Fruit fly (Drosophila melanogaster) whole organism, embryonic: Measurements from ENCODE around the gene CG15725.

ENCODE experiments used
- Adf1 ChIP-seq: fragments of 200-800 bp; sonication (Bioruptor generic); IDR thresholded peaks from 2 replicates; pipeline ENCODE4 v1.3.6; 2022; ENCODE audit warnings: missing biosample characterization, missing genetic modification characterization
- CG12071 ChIP-seq: fragments of 200-800 bp; sonication (Bioruptor generic); optimal IDR thresholded peaks from 3 replicates; lab custom pipeline; 2018; ENCODE audit warnings: missing biosample characterization, mild to moderate bottlenecking, missing genetic modification characterization
- CG15479 ChIP-seq: fragments of 200-800 bp; sonication (Bioruptor generic); optimal IDR thresholded peaks from 3 replicates; lab custom pipeline; 2019; ENCODE audit warnings: missing biosample characterization, mild to moderate bottlenecking, missing genetic modification characterization, moderate library complexity
- CG17385 ChIP-seq: fragments of 200-800 bp; sonication (Bioruptor generic); optimal IDR thresholded peaks from 3 replicates; lab custom pipeline; 2018; ENCODE audit warnings: missing biosample characterization, mild to moderate bottlenecking, missing genetic modification characterization
- CG32772 ChIP-seq: fragments of 200-800 bp; sonication (Bioruptor generic); IDR thresholded peaks from 2 replicates; pipeline ENCODE4 v1.3.6; 2022; ENCODE audit warnings: missing biosample characterization, missing genetic modification characterization
- CG3407 ChIP-seq: fragments of 200-800 bp; sonication (Bioruptor generic); optimal IDR thresholded peaks from 2 replicates; lab custom pipeline; 2018; ENCODE audit warnings: missing biosample characterization, mild to moderate bottlenecking, missing genetic modification characterization
- CG4328 ChIP-seq: fragments of 200-800 bp; sonication (Bioruptor generic); optimal IDR thresholded peaks from 3 replicates; lab custom pipeline; 2017; ENCODE audit warnings: missing biosample characterization, missing genetic modification reagents, missing genetic modification characterization
- CG5180 ChIP-seq: fragments of 200-800 bp; sonication (Bioruptor generic); optimal IDR thresholded peaks from 3 replicates; lab custom pipeline; 2017; ENCODE audit warnings: missing biosample characterization, missing genetic modification characterization, mild to moderate bottlenecking, moderate library complexity, missing genetic modification reagents
- CG7786 ChIP-seq: fragments of 200-800 bp; sonication (Bioruptor generic); optimal IDR thresholded peaks from 2 replicates; lab custom pipeline; 2016; ENCODE audit warnings: missing biosample characterization, missing genetic modification characterization
- D ChIP-seq, 2 experiments: fragments of 200-800 bp in 1 of 2; fragments of >200 bp in 1 of 2; sonication (Bioruptor generic) in 1 of 2; optimal IDR thresholded peaks; 2 replicates in 1 of 2; 3 replicates in 1 of 2; lab custom pipeline; 2017; ENCODE audit warnings: mild to moderate bottlenecking in 1 of 2, missing biosample characterization in 1 of 2, missing genetic modification characterization in 1 of 2, missing genetic modification reagents in 1 of 2
- Dll ChIP-seq: fragments of 200-800 bp; sonication (Bioruptor generic); IDR thresholded peaks from 4 replicates; pipeline ENCODE4 v1.3.6; 2022; ENCODE audit warnings: missing biosample characterization, missing genetic modification characterization; ENCODE audit not compliant: partially characterized antibody
- Drgx ChIP-seq: fragments of 200-800 bp; sonication (Bioruptor generic); IDR thresholded peaks from 2 replicates; pipeline ENCODE4 v1.3.6; 2022; ENCODE audit warnings: missing biosample characterization, missing genetic modification characterization
- ERR ChIP-seq: fragments of 200-800 bp; sonication (Bioruptor generic); optimal IDR thresholded peaks from 2 replicates; lab custom pipeline; 2016; ENCODE audit warnings: missing biosample characterization, missing genetic modification characterization
- H2.0 ChIP-seq: fragments of 200-800 bp; sonication (Bioruptor generic); IDR thresholded peaks from 2 replicates; pipeline ENCODE4 v1.3.6; 2022; ENCODE audit warnings: missing biosample characterization, missing genetic modification characterization
- HLH54F ChIP-seq: fragments of 200-800 bp; sonication (Bioruptor generic); optimal IDR thresholded peaks from 3 replicates; lab custom pipeline; 2016; ENCODE audit warnings: missing biosample characterization, missing genetic modification characterization
- Hr78 ChIP-seq, 2 experiments: fragments of 200-800 bp in 1 of 2; fragments of >200 bp in 1 of 2; sonication (Bioruptor generic) in 1 of 2; optimal IDR thresholded peaks; 2 replicates each; lab custom pipeline; 2017 to 2019; ENCODE audit warnings: missing biosample characterization in 2 of 2, missing genetic modification characterization in 2 of 2, mild to moderate bottlenecking in 1 of 2, moderate library complexity in 1 of 2
- Opbp ChIP-seq: fragments of 200-800 bp; sonication (Bioruptor generic); IDR thresholded peaks from 3 replicates; pipeline ENCODE4 v1.3.6; 2022; ENCODE audit warnings: missing biosample characterization, missing genetic modification characterization; ENCODE audit not compliant: partially characterized antibody
- Usf ChIP-seq: fragments of 200-800 bp; sonication (Bioruptor generic); optimal IDR thresholded peaks from 2 replicates; lab custom pipeline; 2017; ENCODE audit warnings: missing genotype, missing biosample characterization, missing genetic modification characterization
- az2 ChIP-seq: fragments of 200-800 bp; sonication (Bioruptor generic); optimal IDR thresholded peaks from 3 replicates; lab custom pipeline; 2016; ENCODE audit warnings: missing biosample characterization, missing genetic modification characterization
- btn ChIP-seq: fragments of 200-800 bp; sonication (Bioruptor generic); optimal IDR thresholded peaks from 2 replicates; lab custom pipeline; 2016; ENCODE audit warnings: missing biosample characterization, missing genetic modification characterization
- cg ChIP-seq: fragments of 200-800 bp; sonication (Bioruptor generic); optimal IDR thresholded peaks from 3 replicates; lab custom pipeline; 2019; ENCODE audit warnings: missing biosample characterization, mild to moderate bottlenecking, missing genetic modification characterization, moderate library complexity
- chinmo ChIP-seq: fragments of 200-800 bp; sonication (Bioruptor generic); IDR thresholded peaks from 4 replicates; pipeline ENCODE4 v1.3.6; 2022; ENCODE audit warnings: missing biosample characterization, missing genetic modification characterization; ENCODE audit not compliant: partially characterized antibody
- chm ChIP-seq: fragments of 200-800 bp; sonication (Bioruptor generic); IDR thresholded peaks from 2 replicates; pipeline ENCODE4 v1.3.6; 2022; ENCODE audit warnings: missing biosample characterization, missing genetic modification characterization
- crc ChIP-seq: fragments of 200-800 bp; sonication (Bioruptor generic); optimal IDR thresholded peaks from 2 replicates; lab custom pipeline; 2016; ENCODE audit warnings: missing biosample characterization, missing genetic modification characterization
- crol ChIP-seq: fragments of 200-800 bp; sonication (Bioruptor generic); IDR thresholded peaks from 2 replicates; pipeline ENCODE4 v1.3.6; 2022; ENCODE audit warnings: missing biosample characterization, missing genetic modification characterization
- ftz-f1 ChIP-seq: fragments of 200-800 bp; sonication (Bioruptor generic); optimal IDR thresholded peaks from 2 replicates; lab custom pipeline; 2016; ENCODE audit warnings: missing biosample characterization, missing genetic modification characterization
- ken ChIP-seq: fragments of 200-800 bp; sonication (Bioruptor generic); IDR thresholded peaks from 3 replicates; pipeline ENCODE4 v1.3.6; 2022; ENCODE audit warnings: missing biosample characterization, missing genetic modification characterization
- lab ChIP-seq: fragments of 200-800 bp; sonication (Bioruptor generic); optimal IDR thresholded peaks from 3 replicates; lab custom pipeline; 2017; ENCODE audit warnings: missing biosample characterization, missing genetic modification characterization, mild to moderate bottlenecking, moderate library complexity, missing genetic modification reagents
- nom ChIP-seq: fragments of 200-800 bp; sonication (Bioruptor generic); optimal IDR thresholded peaks from 2 replicates; lab custom pipeline; 2017; ENCODE audit warnings: missing biosample characterization, missing genetic modification characterization, mild to moderate bottlenecking, moderate library complexity, missing genetic modification reagents
- oc ChIP-seq: fragments of 200-800 bp; sonication (Bioruptor generic); optimal IDR thresholded peaks from 2 replicates; lab custom pipeline; 2018; ENCODE audit warnings: missing biosample characterization, mild to moderate bottlenecking, missing genetic modification characterization, moderate library complexity
- peb ChIP-seq: fragments of 200-800 bp; sonication (Bioruptor generic); IDR thresholded peaks from 2 replicates; pipeline ENCODE4 v1.3.6; 2022; ENCODE audit warnings: missing biosample characterization, missing genetic modification characterization
- sens ChIP-seq: fragments of 200-800 bp; sonication (Bioruptor generic); peaks from one replicate; lab custom pipeline; 2016; ENCODE audit warnings: missing biosample characterization, missing genetic modification characterization
- so ChIP-seq: fragments of 200-800 bp; sonication (Bioruptor generic); IDR thresholded peaks from 3 replicates; pipeline ENCODE4 v1.3.6; 2022; ENCODE audit warnings: missing biosample characterization, missing genetic modification characterization
- sqz ChIP-seq: fragments of 200-800 bp; sonication (Bioruptor generic); optimal IDR thresholded peaks from 3 replicates; lab custom pipeline; 2018; ENCODE audit warnings: missing biosample characterization, mild to moderate bottlenecking, missing genetic modification characterization
- stwl ChIP-seq: fragments of 200-800 bp; sonication (Bioruptor generic); optimal IDR thresholded peaks from 3 replicates; lab custom pipeline; 2018; ENCODE audit warnings: missing biosample characterization, mild to moderate bottlenecking, missing genetic modification characterization, moderate library complexity
- tll ChIP-seq, 2 experiments: fragments of 200-800 bp in 1 of 2; fragments of >200 bp in 1 of 2; sonication (Bioruptor generic) in 1 of 2; optimal IDR thresholded peaks; 2 replicates each; lab custom pipeline; 2017 to 2019; ENCODE audit warnings: missing biosample characterization in 2 of 2, missing genetic modification characterization in 2 of 2, mild to moderate bottlenecking in 1 of 2, moderate library complexity in 1 of 2
- twi ChIP-seq: fragments of 200-800 bp; optimal IDR thresholded peaks from 2 replicates; lab custom pipeline; 2019; ENCODE audit warnings: missing biosample characterization, mild to moderate bottlenecking, missing genetic modification characterization, moderate library complexity
- unc-4 ChIP-seq: fragments of 200-800 bp; sonication (Bioruptor generic); IDR thresholded peaks from 2 replicates; pipeline ENCODE4 v1.3.6; 2022; ENCODE audit warnings: missing biosample characterization, missing genetic modification characterization; ENCODE audit not compliant: partially characterized antibody
- vfl ChIP-seq: fragments of 200-800 bp; sonication (Bioruptor generic); optimal IDR thresholded peaks from 2 replicates; lab custom pipeline; 2016; ENCODE audit warnings: missing biosample characterization, missing genetic modification characterization
- vvl ChIP-seq: fragments of 200-800 bp; sonication (Bioruptor generic); IDR thresholded peaks from 2 replicates; pipeline ENCODE4 v1.3.6; 2022; ENCODE audit warnings: missing biosample characterization, missing genetic modification characterization
- zen ChIP-seq: fragments of 200-800 bp; sonication (Bioruptor generic); optimal IDR thresholded peaks from 3 replicates; lab custom pipeline; 2018; ENCODE audit warnings: missing biosample characterization, mild to moderate bottlenecking, missing genetic modification characterization, moderate library complexity

The CG15725 gene

dm6 chrX:12725187-12725919, 19.7 kb downstream of the CG15725 start (continued):
- TF ChIP-seq H2.0 (GFP tag; lab: Robert Waterston, UW) (no peak), sqz (GFP tag; lab: Kevin White, UChicago) (peak; percentile 82), chinmo (GFP tag; lab: Robert Waterston, UW) (0 out of 4 replicates have a peak, but pooled peaks have one; percentile 32), HLH54F (no peak), nom (GFP tag; lab: Kevin White, UChicago) (peak; percentile 98), Usf (GFP tag; lab: Kevin White, UChicago) (no peak), vvl (peak; percentile 14; the same call in 1 of the 2 replicates), peb (GFP tag; lab: Robert Waterston, UW) (no peak), CG7786 (GFP tag; lab: Kevin White, UChicago) (no peak)

dm6 chrX:12727642-12728228, 22.1 kb downstream of the CG15725 start:
- TF ChIP-seq cg (GFP tag; lab: Kevin White, UChicago) (peak; percentile 61), chinmo (GFP tag; lab: Robert Waterston, UW) (peak; percentile 70; the same call in 2 of the 4 replicates), Adf1 (peak; percentile 92), CG15479 (GFP tag; lab: Kevin White, UChicago) (peak; percentile 89), sens (GFP tag; lab: Kevin White, UChicago) (peak; percentile 40), btn (GFP tag; lab: Kevin White, UChicago) (no peak), zen (tag; lab: Kevin White, UChicago) (peak; percentile 19), CG3407 (peak; percentile 20), vfl (no peak), az2 (GFP tag; lab: Kevin White, UChicago) (no peak), ken (GFP tag; lab: Robert Waterston, UW) (no peak), Dll (GFP tag; lab: Robert Waterston, UW) (no peak), ftz-f1 (peak; percentile 50), CG4328 (GFP tag; lab: Kevin White, UChicago) (no peak), twi (tag; lab: Kevin White, UChicago) (peak; percentile 85), chm (GFP tag; lab: Robert Waterston, UW) (no peak), vvl (peak; percentile 42; the same call in 1 of the 2 replicates), crol (GFP tag; lab: Robert Waterston, UW) (peak; percentile 72), CG17385 (GFP tag; lab: Kevin White, UChicago) (no peak), CG5180 (GFP tag; lab: Kevin White, UChicago) (peak; percentile 78), tll (GFP tag; optimal IDR thresholded peaks at IDR 0.05; lab: Kevin White, UChicago) (peak in 1 of 2 experiments; percentile 6), crc (GFP tag; lab: Kevin White, UChicago) (no peak), Opbp (GFP tag; lab: Robert Waterston, UW) (no peak), nom (GFP tag; lab: Kevin White, UChicago) (peak; percentile 46), Hr78 (GFP tag; optimal IDR thresholded peaks at IDR 0.05; lab: Kevin White, UChicago) (peak in 1 of 2 experiments; percentile 27), stwl (tag; lab: Kevin White, UChicago) (no peak), ERR (GFP tag; lab: Kevin White, UChicago) (no peak), unc-4 (GFP tag; lab: Robert Waterston, UW) (no peak), lab (GFP tag; lab: Kevin White, UChicago) (no peak), CG32772 (GFP tag; lab: Robert Waterston, UW) (peak; percentile 30; the same call in 1 of the 2 replicates), oc (tag; lab: Kevin White, UChicago) (no peak), CG12071 (no peak), Drgx (GFP tag; lab: Robert Waterston, UW) (peak; percentile 34; the same call in 1 of the 2 replicates), so (GFP tag; lab: Robert Waterston, UW) (0 out of 3 replicates have a peak, but pooled peaks have one; percentile 28), D (optimal IDR thresholded peaks at IDR 0.05; lab: Kevin White, UChicago) (no peak), D (GFP tag; optimal IDR thresholded peaks at IDR 0.05; lab: Kevin White, UChicago) (no peak)
